Worm (Caenorhabditis elegans): ENCODE results near the gene ceh-14.

- TF ChIP-seq ref-1 (GFP tag; conservative IDR thresholded peaks at IDR 0.05), result no peak
- no peak for TF ChIP-seq tab-1 (GFP tag; IDR thresholded peaks at IDR 0.05)
- TF ChIP-seq klf-2 (GFP tag; conservative IDR thresholded peaks at IDR 0.05), result no peak
- no peak for TF ChIP-seq flt-1 (GFP tag; IDR thresholded peaks at IDR 0.05)
- no peak for TF ChIP-seq med-1 (GFP tag; optimal IDR thresholded peaks at IDR 0.05; ENCODE audit: insufficient read depth)
- no peak for TF ChIP-seq ztf-29 (GFP tag; IDR thresholded peaks at IDR 0.05)
- no peak for TF ChIP-seq T22C8.4 (GFP tag; IDR thresholded peaks at IDR 0.05)
- TF ChIP-seq ztf-23 (GFP tag; IDR thresholded peaks at IDR 0.05), result no peak
Observed at ce11 chrX:7553331-7553730, 20.8 kb upstream of the ceh-14 start.

All from whole organism, midembryonic.